Fruit fly (Drosophila melanogaster): ENCODE measurements around the gene ocn.

- TF ChIP-seq psq (optimal IDR thresholded peaks at IDR 0.05): no peak
- TF ChIP-seq pan (optimal IDR thresholded peaks at IDR 0.05): no peak
- no peak for TF ChIP-seq usp (GFP tag; optimal IDR thresholded peaks at IDR 0.05)
- TF ChIP-seq CG8478 (optimal IDR thresholded peaks at IDR 0.05): no peak
- TF ChIP-seq Dll (optimal IDR thresholded peaks at IDR 0.05): no peak
Observed at dm6 chr3R:30063704-30064103, 26.2 kb upstream of the ocn start.
